Worm (Caenorhabditis elegans) whole organism, early embryonic: ENCODE results near the gene C24H11.2.
"Not testable (repeated sequence)": the region's sequence is repeated elsewhere in the genome, so short reads cannot be mapped to it uniquely, and the experiment has no call there.

ENCODE experiments used
- B0310.2 ChIP-seq: sonication (generic microtip); optimal IDR thresholded peaks from 2 replicates; lab custom pipeline; 2016; ENCODE audit warnings: mild to moderate bottlenecking, missing genetic modification characterization, missing compliant biosample characterization
- F13C5.2 ChIP-seq: sonication (generic microtip); optimal IDR thresholded peaks from 2 replicates; lab custom pipeline; 2017; ENCODE audit warnings: mild to moderate bottlenecking, missing genetic modification characterization, inconsistent platforms, missing compliant biosample characterization
- aly-1 ChIP-seq: sonication (generic microtip); optimal IDR thresholded peaks from 2 replicates; lab custom pipeline; 2016; ENCODE audit warnings: missing genetic modification characterization, missing compliant biosample characterization
- ama-1 ChIP-seq: fragments of 150-350 bp; optimal IDR thresholded peaks from 2 replicates; lab custom pipeline; 2014
- ceh-13 ChIP-seq: fragments of 200-800 bp; sonication (Bioruptor generic); optimal IDR thresholded peaks from 2 replicates; lab custom pipeline; 2018; ENCODE audit warnings: mild to moderate bottlenecking, missing genetic modification characterization, missing compliant biosample characterization
- ceh-36 ChIP-seq: sonication (generic microtip); optimal IDR thresholded peaks from 2 replicates; lab custom pipeline; 2016; ENCODE audit warnings: missing genetic modification characterization, inconsistent platforms, missing compliant biosample characterization
- ets-7 ChIP-seq: sonication (generic microtip); optimal IDR thresholded peaks from 2 replicates; lab custom pipeline; 2016; ENCODE audit warnings: missing genotype, missing genetic modification characterization, missing compliant biosample characterization
- flt-1 ChIP-seq: fragments of 200-800 bp; sonication (Bioruptor generic); IDR thresholded peaks from 2 replicates; pipeline ENCODE4 v1.3.6; 2022; ENCODE audit warnings: missing genetic modification characterization, missing compliant biosample characterization
- hmbx-1 ChIP-seq: sonication (generic microtip); optimal IDR thresholded peaks from 2 replicates; lab custom pipeline; 2016; ENCODE audit warnings: mild to moderate bottlenecking, missing genetic modification characterization, missing compliant biosample characterization
- hmg-4 ChIP-seq: fragments of 200-800 bp; sonication (Bioruptor generic); optimal IDR thresholded peaks from 2 replicates; lab custom pipeline; 2018; ENCODE audit warnings: mild to moderate bottlenecking, missing genetic modification characterization, missing compliant biosample characterization
- hnd-1 ChIP-seq: sonication (generic microtip); optimal IDR thresholded peaks from 2 replicates; lab custom pipeline; 2016; ENCODE audit warnings: missing genetic modification characterization, missing compliant biosample characterization
- pes-1 ChIP-seq: fragments of 200-800 bp; sonication (Bioruptor generic); IDR thresholded peaks from 2 replicates; pipeline ENCODE4 v1.3.6; 2022; ENCODE audit warnings: missing genetic modification reagents, missing genetic modification characterization, missing compliant biosample characterization
- scrt-1 ChIP-seq: fragments of 200-800 bp; sonication (Bioruptor generic); IDR thresholded peaks from 2 replicates; pipeline ENCODE4 v1.3.6; 2022; ENCODE audit warnings: missing genetic modification characterization, missing compliant biosample characterization
- sea-1 ChIP-seq: fragments of 200-800 bp; sonication (Bioruptor generic); conservative IDR thresholded peaks from 2 replicates; pipeline ENCODE4 v1.3.6; 2022; ENCODE audit warnings: missing genetic modification characterization, missing compliant biosample characterization
- tbx-11 ChIP-seq: fragments of 200-800 bp; sonication (Bioruptor generic); IDR thresholded peaks from 2 replicates; pipeline ENCODE4 v1.3.6; 2022; ENCODE audit warnings: missing genetic modification characterization, missing compliant biosample characterization
- tbx-37 ChIP-seq: fragments of 200-800 bp; sonication (Bioruptor generic); conservative IDR thresholded peaks from 2 replicates; pipeline ENCODE4 v1.3.6; 2022; ENCODE audit warnings: missing genetic modification reagents, missing genetic modification characterization, missing compliant biosample characterization
- tra-4 ChIP-seq: sonication (generic microtip); optimal IDR thresholded peaks from 2 replicates; lab custom pipeline; 2017; ENCODE audit warnings: missing genetic modification characterization, missing compliant biosample characterization

C24H11.2 gene

DNA sequence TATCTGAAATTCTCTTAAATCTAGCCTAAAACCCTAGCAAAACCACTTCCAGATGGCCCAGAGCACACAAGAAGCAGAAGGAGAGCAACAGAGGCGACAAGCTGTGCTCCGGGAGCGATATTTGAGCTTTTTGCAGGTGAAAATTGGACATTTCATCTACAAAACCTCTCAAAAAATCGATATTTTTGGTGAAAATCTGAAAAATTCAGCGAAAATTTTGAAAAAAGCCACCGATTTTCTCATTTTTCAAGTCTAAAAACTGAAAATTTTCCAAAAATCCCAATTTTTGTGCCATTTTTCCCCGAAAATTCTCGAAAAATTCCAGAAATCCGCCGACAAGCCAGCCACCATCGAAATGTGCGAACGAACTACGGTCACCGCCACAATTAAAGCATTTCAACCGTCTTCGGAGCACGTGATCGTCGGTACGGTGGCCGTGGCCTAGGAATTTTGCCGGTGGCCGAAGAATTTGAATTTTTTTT is 11.9 kb downstream of the C24H11.2 start, which contains the start of gene C24H11.5:
Gene C24H11.5, plus strand, starts transcription at position 51 of the 482 bp plus-strand sequence.
- TF ChIP-seq pes-1 (GFP tag; lab: Robert Waterston, UW), result no peak
- TF ChIP-seq tbx-11 (GFP tag; lab: Robert Waterston, UW), result no peak
- no peak for TF ChIP-seq sea-1 (GFP tag; lab: Robert Waterston, UW)

ce11 chrIII:11777321-11777720 is 14.8 kb downstream of the C24H11.2 start, which contains the start of gene mdt-21:
TSS of gene mdt-21 (plus strand) at chrIII:11777621.
- TF ChIP-seq flt-1 (GFP tag; lab: Robert Waterston, UW) (no peak), ama-1 (lab: Kevin White, UChicago) (no peak), F13C5.2 (no peak), B0310.2 (tag; lab: Kevin White, UChicago) (no peak), ceh-36 (tag; lab: Kevin White, UChicago) (no peak), tbx-37 (GFP tag; lab: Robert Waterston, UW) (no peak), sea-1 (GFP tag; lab: Robert Waterston, UW) (no peak), ceh-13 (GFP tag; lab: Kevin White, UChicago) (no peak)

DNA sequence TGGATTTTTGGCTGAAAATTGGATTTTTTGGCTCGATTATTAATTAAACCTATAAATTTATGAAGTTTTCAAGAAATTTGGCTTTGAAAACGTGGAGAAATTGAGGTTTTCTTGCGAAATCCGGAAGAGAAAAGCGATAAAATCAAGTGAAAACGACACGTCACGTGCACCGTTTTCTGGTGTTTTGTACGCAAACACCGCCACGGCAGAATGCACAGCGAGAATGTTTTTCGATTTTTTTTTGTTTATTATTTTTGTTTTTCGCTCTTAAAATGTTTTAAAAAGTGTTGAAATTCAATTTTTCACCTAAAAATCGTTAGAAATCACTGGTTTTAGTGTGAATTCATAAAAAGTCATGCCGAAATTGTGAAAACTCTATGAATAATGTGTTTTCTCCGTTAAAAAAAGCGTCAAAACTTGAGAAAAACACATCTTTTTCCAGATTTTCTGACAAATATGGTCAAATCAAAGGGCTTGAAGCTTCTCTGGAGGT is 17.6 kb downstream of the C24H11.2 start, which contains the start of gene immp-1:
Gene immp-1, plus strand, starts transcription at position 443 of the 493 bp plus-strand sequence.
- TF ChIP-seq ets-7 (tag; lab: Kevin White, UChicago) (no peak), scrt-1 (no peak), F13C5.2 (peak; percentile 15)

ce11 chrIII:11773581-11773980 is 18.6 kb downstream of the C24H11.2 start, which contains the start of gene gbf-1:
TSS of gene gbf-1 (minus strand) at chrIII:11773681.
- not testable (repeated sequence) for TF ChIP-seq pes-1 (GFP tag; lab: Robert Waterston, UW); hmg-4 (GFP tag; lab: Kevin White, UChicago); sea-1 (GFP tag; lab: Robert Waterston, UW)

DNA sequence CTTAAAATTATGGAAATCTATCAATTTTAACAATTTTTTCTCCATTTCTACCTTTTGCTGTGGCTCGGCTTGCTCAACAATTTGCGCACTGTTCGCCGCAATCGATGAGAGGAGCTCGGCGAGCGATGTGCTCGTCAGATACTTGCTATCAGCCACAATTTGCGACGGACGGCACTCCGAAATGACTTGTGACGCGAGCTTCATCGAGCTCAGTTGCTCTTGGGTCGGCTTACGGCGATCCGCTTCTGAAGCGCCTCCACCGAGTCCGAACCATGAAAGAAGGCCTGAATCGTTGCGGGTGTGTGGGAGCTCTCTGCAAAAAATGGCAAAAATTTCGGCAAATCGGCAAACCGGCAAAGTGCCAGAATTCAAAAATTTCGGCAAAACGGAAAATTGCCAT is 31.5 kb downstream of the C24H11.2 start:
- TF ChIP-seq tbx-11 (GFP tag; lab: Robert Waterston, UW) (no peak), tra-4 (tag; lab: Kevin White, UChicago) (no peak), tbx-37 (GFP tag; lab: Robert Waterston, UW) (no peak), F13C5.2 (no peak)

DNA sequence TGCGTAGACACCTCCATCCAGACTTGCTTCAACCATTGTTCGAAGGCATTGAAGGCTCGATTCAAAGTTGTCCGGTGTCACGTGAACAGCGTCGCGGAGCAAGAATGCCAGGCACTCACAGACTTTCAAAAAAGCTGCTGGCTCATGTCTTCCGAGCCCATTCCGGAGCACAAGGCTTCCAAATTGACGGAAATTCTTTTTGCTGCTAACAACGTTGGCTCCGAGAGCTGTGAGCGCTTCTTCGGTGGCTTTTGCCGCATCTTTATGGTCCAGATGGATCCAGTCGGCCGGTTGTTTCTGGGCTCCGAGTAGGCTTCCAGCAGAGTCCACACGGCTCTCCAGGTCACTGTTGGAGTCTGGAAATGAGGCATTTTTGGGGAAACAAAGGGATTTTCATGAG is 34.3 kb downstream of the C24H11.2 start:
- no peak for TF ChIP-seq aly-1 (tag; lab: Kevin White, UChicago)
- no peak for TF ChIP-seq flt-1 (GFP tag; lab: Robert Waterston, UW)
- no peak for TF ChIP-seq pes-1 (GFP tag; lab: Robert Waterston, UW)
- no peak for TF ChIP-seq ets-7 (tag; lab: Kevin White, UChicago)
- no peak for TF ChIP-seq ceh-36 (tag; lab: Kevin White, UChicago)
- no peak for TF ChIP-seq hmbx-1 (tag; lab: Kevin White, UChicago)
- no peak for TF ChIP-seq hmg-4 (GFP tag; lab: Kevin White, UChicago)
- TF ChIP-seq sea-1 (GFP tag; lab: Robert Waterston, UW), result no peak
- no peak for TF ChIP-seq hnd-1 (tag; lab: Kevin White, UChicago)
- no peak for TF ChIP-seq ceh-13 (GFP tag; lab: Kevin White, UChicago)
- TF ChIP-seq tbx-11 (GFP tag; lab: Robert Waterston, UW), result no peak
- no peak for TF ChIP-seq F13C5.2
- TF ChIP-seq scrt-1, result no peak

DNA sequence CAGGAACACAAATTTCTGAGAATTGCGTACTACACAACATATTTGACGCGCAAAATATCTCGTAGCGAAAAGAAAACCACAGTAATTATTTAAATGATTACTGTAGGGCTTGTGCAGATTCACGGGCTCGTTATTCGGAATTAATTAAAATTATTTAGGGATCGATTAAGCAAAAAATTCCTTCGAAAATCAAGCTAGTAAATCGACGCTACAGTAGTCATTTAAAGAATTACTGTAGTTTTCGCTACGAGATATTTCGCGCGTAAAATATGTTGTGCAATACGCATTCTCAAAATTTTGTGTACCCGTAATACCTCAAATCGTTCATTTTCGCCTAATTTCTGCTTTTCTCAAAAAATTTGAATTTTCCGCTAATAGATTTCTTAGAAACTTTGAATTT is 41.3 kb downstream of the C24H11.2 start:
- TF ChIP-seq hnd-1 (tag; lab: Kevin White, UChicago), result no peak
- TF ChIP-seq hmg-4 (GFP tag; lab: Kevin White, UChicago), result no peak
- TF ChIP-seq hmbx-1 (tag; lab: Kevin White, UChicago), result no peak
- no peak for TF ChIP-seq flt-1 (GFP tag; lab: Robert Waterston, UW)
- no peak for TF ChIP-seq ama-1 (lab: Kevin White, UChicago)
- no peak for TF ChIP-seq aly-1 (tag; lab: Kevin White, UChicago)
- TF ChIP-seq B0310.2 (tag; lab: Kevin White, UChicago), result no peak
- TF ChIP-seq tbx-11 (GFP tag; lab: Robert Waterston, UW), result no peak
- TF ChIP-seq scrt-1, result no peak
- no peak for TF ChIP-seq tra-4 (tag; lab: Kevin White, UChicago)
- TF ChIP-seq ets-7 (tag; lab: Kevin White, UChicago), result no peak
- TF ChIP-seq ceh-13 (GFP tag; lab: Kevin White, UChicago), result no peak
- no peak for TF ChIP-seq pes-1 (GFP tag; lab: Robert Waterston, UW)
- no peak for TF ChIP-seq F13C5.2
- no peak for TF ChIP-seq tbx-37 (GFP tag; lab: Robert Waterston, UW)
- no peak for TF ChIP-seq sea-1 (GFP tag; lab: Robert Waterston, UW)

DNA sequence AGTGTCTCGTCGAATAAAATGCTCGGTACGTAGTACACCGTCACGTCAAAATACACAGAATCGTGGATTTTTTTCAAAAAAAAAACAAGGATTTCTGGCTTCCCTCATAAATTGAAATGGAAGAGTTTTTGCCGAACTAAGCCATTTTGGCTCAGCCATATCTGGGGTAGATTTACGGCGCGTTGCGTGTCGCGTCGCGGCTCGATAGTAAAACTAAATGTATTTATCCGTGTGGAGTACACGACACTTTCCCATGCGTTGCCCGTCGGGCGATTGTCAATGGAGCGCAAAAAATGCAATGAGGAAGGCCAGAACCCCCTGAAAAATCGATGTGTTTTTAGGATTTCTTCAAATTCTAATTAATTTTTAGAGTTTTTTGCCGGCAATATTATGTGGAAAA is 41.9 kb downstream of the C24H11.2 start:
- no peak for TF ChIP-seq tbx-11 (GFP tag; lab: Robert Waterston, UW)
- TF ChIP-seq hmbx-1 (tag; lab: Kevin White, UChicago), result no peak
- TF ChIP-seq flt-1 (GFP tag; lab: Robert Waterston, UW), result no peak
- no peak for TF ChIP-seq tbx-37 (GFP tag; lab: Robert Waterston, UW)
- TF ChIP-seq sea-1 (GFP tag; lab: Robert Waterston, UW), result no peak
- no peak for TF ChIP-seq F13C5.2
- no peak for TF ChIP-seq ceh-36 (tag; lab: Kevin White, UChicago)
- no peak for TF ChIP-seq ceh-13 (GFP tag; lab: Kevin White, UChicago)
- TF ChIP-seq ama-1 (lab: Kevin White, UChicago), result no peak
- TF ChIP-seq tra-4 (tag; lab: Kevin White, UChicago), result no peak
- no peak for TF ChIP-seq ets-7 (tag; lab: Kevin White, UChicago)
- TF ChIP-seq aly-1 (tag; lab: Kevin White, UChicago), result no peak
- no peak for TF ChIP-seq B0310.2 (tag; lab: Kevin White, UChicago)
- TF ChIP-seq hnd-1 (tag; lab: Kevin White, UChicago), result no peak
- no peak for TF ChIP-seq hmg-4 (GFP tag; lab: Kevin White, UChicago)
- TF ChIP-seq scrt-1, result no peak
